Fruit fly (Drosophila melanogaster) whole organism, larva: Measurements from ENCODE around the gene CG1503.

ENCODE experiments used
- noc ChIP-seq: fragments of 200-800 bp; sonication (Bioruptor generic); optimal IDR thresholded peaks from 3 replicates; lab custom pipeline; 2019; ENCODE audit warnings: missing biosample characterization, mild to moderate bottlenecking, missing genetic modification characterization, moderate library complexity

The CG1503 gene

DNA sequence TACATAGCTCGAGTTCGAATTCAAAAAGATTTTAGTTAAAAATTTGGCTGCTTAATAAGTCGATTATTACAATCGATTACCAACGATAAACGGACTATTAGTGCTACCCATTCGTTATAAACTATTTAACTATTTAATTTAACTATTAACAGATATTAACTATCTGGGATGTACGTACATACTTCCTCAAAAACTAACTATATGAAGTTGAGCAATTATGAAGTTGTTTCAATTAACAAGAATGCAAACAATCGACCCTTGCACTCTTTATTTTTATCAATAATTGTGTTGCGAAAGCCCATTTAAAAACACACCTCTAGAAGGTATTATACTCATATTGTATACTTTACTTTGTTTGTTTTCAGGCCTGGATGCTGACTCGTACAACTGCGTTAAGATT, at the start of gene CG1503:
Gene CG1503, minus strand, starts transcription at position 101 of the 400 bp plus-strand sequence.
- TF ChIP-seq noc (tag; lab: Kevin White, UChicago): no peak

DNA sequence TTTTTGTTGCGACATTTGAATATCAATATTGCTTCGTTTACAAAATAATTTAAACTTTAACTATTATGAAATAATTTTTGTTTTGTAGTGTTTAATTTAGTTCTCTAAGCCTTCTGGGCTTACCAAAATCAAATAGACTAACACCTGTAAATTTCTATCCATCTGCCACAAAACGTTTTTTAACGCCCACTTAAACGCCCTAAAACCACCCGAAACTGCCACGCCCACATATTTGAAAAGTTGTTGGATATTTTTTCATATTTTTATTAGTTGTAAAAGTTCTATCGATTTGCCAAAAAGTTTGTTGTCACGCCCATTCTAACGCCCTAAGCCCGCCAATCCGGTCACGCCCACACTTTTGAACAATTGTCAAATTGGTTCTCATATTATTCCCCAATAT, 40.8 kb upstream of the CG1503 start, which contains the start of gene CG45154:
Gene CG45154, minus strand, starts transcription at position 101 of the 400 bp plus-strand sequence.
- TF ChIP-seq noc (tag; lab: Kevin White, UChicago): no peak

DNA sequence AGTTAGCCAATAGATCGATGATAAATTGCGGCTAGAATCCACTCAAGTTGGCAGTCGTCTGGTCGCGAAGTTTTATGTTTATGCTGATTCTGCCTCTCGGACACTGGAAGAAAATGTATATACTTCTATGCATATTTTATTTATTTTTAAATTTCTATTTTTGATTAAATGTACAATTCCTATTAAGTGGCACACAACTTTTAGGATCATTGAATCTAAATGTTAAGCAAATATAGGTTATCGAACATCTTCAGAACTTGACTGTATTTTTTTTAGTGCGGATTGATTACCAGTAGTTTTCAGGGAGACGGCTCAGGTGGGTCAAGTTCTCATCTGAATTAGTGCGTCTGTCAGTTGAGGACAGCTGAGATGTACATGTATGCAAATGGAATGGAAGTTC, 21.1 kb upstream of the CG1503 start:
- peak; percentile 49 for TF ChIP-seq noc (tag; lab: Kevin White, UChicago)

DNA sequence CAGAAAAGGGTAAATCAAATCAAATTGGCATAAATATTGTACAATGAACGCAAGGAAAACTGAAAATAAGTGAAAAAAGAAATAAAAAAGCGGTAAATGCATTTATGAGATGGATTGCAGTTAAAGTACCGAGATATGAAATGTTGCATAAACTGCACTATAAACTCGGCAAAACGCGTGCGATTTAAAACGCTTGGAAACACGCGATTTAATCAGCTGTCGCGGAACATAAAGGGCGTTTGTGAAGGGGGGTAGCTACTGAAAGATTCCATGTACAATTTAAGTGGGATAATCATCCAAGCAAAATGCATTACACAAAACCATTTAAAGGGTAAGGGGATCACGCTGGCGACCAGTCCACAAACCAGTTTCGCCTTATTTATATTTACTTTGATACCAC, 20.6 kb upstream of the CG1503 start:
- TF ChIP-seq noc (tag; lab: Kevin White, UChicago): no peak

DNA sequence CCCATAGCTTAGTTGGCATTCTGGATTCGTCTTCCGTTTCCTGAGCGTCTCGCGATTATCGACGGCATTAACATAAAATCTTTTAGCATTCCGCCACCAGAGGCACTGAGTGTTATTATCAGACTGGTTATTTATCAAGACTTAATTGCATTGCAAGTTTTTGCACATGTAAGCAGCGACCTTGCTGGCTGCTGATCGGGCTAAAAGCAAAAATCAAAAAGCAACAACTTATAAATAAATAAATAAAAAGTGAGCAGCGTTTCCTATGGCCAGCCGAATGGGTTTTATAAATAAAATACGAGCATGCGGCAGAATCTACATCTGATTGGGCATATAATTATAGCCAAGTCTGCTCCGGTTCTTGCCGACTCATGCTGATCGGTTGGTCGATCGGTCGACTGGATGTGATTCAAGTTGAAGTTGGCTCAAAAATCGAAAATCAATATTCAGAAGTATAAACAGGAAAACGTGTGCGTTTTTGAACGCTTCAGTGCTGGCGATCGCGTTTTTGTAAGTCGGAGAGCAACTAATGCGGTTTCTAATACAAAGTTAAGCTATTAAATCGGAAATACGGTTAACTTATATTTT, 19.9 kb upstream of the CG1503 start:
- TF ChIP-seq noc (tag; lab: Kevin White, UChicago): no peak

DNA sequence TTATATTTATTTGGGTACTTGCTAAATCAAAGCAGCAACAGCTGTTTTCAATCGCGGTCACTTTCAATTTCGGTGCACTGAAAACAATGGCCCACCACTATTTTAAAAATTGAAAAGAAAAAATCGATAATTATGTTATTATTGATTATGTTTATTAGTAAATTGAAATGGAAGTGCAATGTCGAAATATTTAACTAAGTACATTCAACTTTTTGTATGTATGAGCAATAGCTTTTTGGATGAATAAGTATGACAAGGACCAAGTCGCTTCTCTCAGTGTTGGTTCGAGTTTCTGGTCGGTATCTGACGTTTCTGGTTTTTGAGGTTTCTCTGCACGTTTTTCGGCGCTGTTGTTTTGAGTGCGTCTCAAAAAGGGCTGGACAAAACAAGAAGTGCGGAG, 18.0 kb upstream of the CG1503 start:
- peak; percentile 47 for TF ChIP-seq noc (tag; lab: Kevin White, UChicago)

DNA sequence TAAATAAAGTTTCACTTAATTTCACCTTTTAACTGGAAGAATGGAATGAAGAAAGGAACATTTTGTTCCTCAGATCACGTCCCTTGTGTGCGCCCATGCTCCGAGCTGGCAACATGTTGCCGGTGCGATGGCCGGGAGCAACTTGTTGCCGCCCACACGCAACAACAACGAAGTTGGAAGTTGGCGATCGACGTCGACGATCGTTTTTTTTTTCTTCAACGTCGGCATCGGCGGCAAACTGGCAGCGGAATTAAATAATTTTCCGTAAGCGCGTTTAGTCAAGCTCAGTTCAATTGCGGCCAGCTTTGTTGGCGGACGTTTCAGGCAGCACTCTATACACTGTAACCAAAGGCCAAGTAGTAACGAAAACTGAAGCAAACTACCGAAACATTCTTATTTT, 17.3 kb upstream of the CG1503 start, which contains the start of gene ldd:
Gene ldd, plus strand, starts transcription at position 136 of the 400 bp plus-strand sequence.
- no peak for TF ChIP-seq noc (tag; lab: Kevin White, UChicago)

DNA sequence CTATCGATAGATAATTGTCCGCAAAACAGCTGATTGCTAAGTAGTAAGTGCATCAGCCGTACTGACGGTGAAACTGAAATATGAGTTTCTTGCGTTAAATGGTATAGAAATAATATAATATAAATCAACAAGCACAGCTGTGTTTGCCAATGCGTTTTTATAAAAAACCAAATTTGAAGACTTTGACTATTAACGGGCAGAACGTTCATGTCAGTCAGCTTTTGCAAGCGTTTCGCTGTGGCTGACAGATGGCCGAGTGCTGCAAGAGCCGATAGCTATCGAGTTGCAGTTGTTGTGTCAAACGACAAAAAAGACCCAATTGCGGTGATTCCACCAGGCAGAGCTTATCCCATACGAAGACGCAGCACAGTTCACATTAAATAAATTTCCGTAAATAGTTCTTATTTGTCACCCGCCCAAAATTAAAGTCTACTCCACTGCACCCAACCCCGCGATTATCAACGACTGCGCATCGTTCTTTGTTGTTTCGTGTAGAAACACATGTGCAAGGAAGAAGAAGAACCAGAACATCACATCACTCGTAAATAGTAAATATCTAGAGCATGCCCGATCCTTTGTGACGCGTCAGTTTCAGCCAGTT, 10.8 kb upstream of the CG1503 start, which contains the start of the genes unc and CG15445:
Gene unc, minus strand, starts transcription at position 51 of the 601 bp plus-strand sequence.
Gene CG15445, plus strand, starts transcription at position 296 of the 601 bp plus-strand sequence.
- TF ChIP-seq noc (tag; lab: Kevin White, UChicago): no peak

DNA sequence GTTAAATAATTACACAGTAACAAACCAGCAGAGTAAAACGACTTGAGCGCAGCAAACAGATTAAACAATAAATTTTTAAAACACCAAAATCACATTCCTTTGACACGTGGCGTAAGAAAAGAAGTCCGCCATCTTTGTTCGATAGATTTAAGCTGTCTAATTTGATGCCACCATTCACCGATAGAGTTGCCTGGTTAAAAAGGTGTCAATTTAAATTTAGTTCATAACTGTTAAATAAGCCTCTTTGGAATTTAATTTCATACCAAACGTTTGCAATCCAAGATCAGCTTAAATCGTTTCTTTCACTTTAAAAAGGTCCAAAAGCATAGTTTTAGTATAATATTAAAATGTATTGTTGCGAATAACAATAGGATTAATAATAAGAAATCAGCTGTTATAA, 4.1 kb downstream of the CG1503 start, which contains the start of gene CG15446:
Gene CG15446, minus strand, starts transcription at position 101 of the 400 bp plus-strand sequence.
- no peak for TF ChIP-seq noc (tag; lab: Kevin White, UChicago)

DNA sequence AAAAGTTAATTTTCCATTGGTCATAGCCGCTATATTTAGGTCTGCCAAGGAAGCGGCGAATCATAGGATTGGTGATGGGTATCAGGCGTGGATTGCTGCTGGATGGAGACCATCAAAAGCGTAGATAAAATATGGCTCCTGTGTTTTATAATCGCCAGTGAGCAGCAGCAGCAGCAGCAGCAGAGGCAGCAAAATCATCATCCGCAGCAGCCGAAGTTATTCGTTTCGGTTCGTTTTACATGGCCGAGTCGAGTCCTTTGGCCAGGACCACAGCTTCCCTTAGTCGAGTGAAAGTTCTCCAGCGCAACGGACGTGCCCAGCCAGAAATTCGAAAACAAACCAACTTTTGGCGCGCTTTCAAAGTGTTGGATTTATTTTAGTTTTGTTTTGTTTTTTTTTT, 12.6 kb downstream of the CG1503 start, which contains the start of gene stg1:
Gene stg1, plus strand, starts transcription at position 301 of the 400 bp plus-strand sequence.
- no peak for TF ChIP-seq noc (tag; lab: Kevin White, UChicago)

DNA sequence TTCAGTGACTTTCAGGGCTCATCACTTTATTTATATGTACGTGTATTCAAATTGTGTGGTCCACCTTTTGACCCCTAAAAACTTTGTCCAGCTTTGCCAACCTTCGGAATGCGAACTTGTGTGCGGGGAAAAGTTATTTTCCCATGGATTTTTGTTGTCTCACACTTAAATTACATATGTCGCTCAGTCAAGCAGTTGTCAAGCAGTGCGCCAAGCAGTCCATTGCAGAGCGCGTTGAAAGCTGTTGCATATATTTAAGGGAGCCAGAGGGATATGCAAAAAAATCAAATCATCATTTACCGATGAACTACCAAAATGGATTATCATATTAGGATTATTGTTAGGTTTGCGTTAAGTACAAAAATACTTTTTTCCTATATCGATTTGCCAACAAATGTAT, 22.9 kb downstream of the CG1503 start:
- no peak for TF ChIP-seq noc (tag; lab: Kevin White, UChicago)

DNA sequence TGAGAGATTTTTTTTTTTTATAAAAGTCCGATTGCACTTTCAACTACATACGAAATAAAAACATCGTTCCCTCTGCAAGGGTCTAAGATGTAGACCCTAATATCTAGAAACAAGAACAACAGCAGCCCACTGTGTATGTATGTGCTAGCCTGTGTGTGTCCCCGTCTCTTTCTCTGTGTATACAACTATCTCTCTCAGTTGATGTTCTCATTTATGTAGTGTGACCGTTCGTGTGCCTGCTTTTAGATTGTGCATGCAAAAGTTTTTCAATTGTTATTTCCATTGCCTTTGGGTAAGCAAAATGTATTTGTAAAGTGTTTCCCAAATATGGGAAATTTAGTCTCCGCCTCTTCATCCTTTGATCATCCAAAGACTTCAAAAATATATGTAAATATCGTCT, 25.8 kb downstream of the CG1503 start:
- TF ChIP-seq noc (tag; lab: Kevin White, UChicago): no peak

DNA sequence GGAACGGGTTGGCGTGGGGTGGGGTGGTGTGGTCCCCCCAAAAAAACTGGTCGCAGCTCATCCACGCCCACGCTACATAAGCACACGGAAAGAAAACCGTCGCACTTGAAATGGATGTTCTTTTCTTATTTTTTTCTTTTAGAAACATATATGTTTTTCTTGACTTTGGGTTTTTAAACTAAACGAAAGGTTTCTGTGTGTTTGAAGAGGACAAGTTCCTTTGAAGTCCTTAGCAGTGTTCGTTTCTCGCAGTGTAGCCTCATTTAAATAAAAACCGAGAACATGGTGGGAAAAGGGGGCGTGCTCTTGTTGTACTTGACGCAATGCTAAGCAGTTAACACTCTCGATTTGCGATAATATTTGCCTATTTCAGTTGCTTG, 31.9 kb downstream of the CG1503 start:
- no peak for TF ChIP-seq noc (tag; lab: Kevin White, UChicago)

DNA sequence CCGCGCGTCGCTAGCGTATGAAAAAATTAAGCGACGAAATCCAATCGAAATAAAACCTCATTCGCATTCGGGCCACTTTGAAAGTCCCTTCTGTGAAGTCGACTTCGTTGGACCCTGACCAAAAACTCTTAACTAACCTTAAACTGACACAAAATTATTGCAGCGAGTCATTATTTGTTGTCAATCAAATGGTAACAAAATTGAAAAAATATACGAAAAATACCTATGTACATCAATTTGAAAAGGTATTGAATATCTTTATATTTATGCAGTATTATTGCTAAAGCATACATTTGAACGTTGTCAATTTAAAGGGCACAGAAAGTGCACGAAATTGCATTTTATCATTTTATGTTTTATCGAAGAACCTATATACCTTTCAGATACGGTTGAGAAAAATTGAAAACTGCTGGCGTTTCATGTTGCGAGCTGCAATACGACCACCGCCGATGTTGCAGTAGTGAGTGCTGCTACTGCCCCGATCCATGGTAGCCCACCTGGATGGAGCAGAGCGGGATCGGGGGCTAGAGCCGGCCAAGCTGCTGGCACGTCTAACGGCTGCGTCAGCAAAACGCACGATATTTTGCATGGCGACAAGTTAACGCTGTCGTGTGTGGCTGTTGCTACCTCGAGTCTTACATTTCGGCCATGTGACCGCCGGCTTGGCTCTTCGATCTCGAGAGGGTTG, 32.4 kb downstream of the CG1503 start:
- no peak for TF ChIP-seq noc (tag; lab: Kevin White, UChicago)

DNA sequence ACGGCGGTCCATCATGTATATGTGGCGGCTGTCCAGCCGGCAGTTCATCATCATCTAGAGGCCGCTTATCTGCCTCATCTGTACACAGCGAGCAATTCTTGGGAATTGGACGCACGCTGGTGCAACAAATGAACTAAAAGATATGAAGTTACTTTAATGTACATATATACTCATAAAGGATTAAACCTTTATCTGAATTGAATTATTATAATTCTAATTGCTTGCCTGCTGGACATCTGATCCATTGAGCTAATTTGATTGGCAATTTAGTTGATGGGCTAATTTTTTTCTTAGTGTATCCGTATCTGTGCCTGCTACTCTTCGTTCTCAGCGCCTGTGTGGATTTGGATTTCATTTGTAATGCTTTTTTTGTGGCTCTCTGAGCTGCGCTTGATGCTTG, 33.2 kb downstream of the CG1503 start:
- peak; percentile 74 for TF ChIP-seq noc (tag; lab: Kevin White, UChicago)

DNA sequence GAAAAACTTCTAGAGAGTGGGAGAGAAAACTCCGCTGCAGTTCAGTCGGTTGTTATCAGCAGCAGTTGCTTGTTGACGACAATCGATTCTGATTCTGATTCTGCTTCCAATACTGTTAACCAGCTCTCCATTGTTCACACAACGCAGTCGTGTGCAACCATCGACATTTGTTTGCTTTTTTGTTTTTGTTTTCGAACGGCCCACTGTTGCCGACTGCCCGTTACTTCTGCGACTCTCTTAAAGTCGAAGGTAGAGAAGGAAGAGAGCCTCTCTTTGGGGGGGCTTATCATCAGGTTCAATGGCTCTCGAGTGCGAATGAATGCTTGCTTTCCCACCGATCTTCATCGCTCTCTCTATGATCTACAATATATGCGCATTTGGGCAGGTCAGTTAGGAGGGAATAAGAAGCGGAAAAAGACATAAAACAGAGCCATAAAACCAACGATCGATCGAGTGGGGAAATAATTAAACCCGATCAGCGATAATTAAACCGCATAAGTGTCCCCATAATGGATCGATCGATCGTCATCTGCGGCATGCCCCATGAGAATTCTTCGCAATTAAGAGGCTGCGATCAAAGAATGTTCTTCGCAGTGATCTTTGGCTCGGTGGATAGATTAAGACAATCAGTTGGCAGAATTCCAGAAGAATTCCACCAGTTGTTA, 34.3 kb downstream of the CG1503 start:
- no peak for TF ChIP-seq noc (tag; lab: Kevin White, UChicago)
